Worm (Caenorhabditis elegans): Measurements from ENCODE around the gene snn-1.

snn-1 gene

ce11 chrIV:1834972-1835371 is 20.1 kb upstream of the snn-1 start (continued):
- TF ChIP-seq ztf-3 (GFP tag; optimal IDR thresholded peaks at IDR 0.05), result no peak
- TF ChIP-seq nhr-120 (GFP tag; IDR thresholded peaks at IDR 0.05), result no peak

- TF ChIP-seq chd-7 (tag; optimal IDR thresholded peaks at IDR 0.05), result no peak
- peak; percentile 28 for TF ChIP-seq nhr-80 (tag; optimal IDR thresholded peaks at IDR 0.05)
Observed at ce11 chrIV:1834242-1834641, 19.3 kb upstream of the snn-1 start, which contains the start of gene ccm-2. Gene ccm-2 (plus strand): TSS chrIV:1834628.

- TF ChIP-seq lir-1 (GFP tag; conservative IDR thresholded peaks at IDR 0.05) (no peak), xnd-1 (tag; optimal IDR thresholded peaks at IDR 0.05) (no peak)
Observed at ce11 chrIV:1833115-1833514, 18.2 kb upstream of the snn-1 start.

ce11 chrIV:1831174-1831573 is 16.3 kb upstream of the snn-1 start:
- peak; percentile 96 for TF ChIP-seq Y95B8A.8 (GFP tag; IDR thresholded peaks at IDR 0.05)
- peak; percentile 97 for TF ChIP-seq nfyb-1 (GFP tag; IDR thresholded peaks at IDR 0.05)
- TF ChIP-seq lag-1 (GFP tag; IDR thresholded peaks at IDR 0.05), result peak; percentile 99
- peak; percentile 98 for TF ChIP-seq sea-2 (GFP tag; IDR thresholded peaks at IDR 0.05)
- peak; percentile 99 for TF ChIP-seq ceh-58 (GFP tag; IDR thresholded peaks at IDR 0.05)
- peak; percentile 71 for TF ChIP-seq ceh-91 (GFP tag; IDR thresholded peaks at IDR 0.05)
- TF ChIP-seq ztf-25 (GFP tag; IDR thresholded peaks at IDR 0.05), result peak; percentile 98
- TF ChIP-seq C06A6.2 (GFP tag; conservative IDR thresholded peaks at IDR 0.05), result peak; percentile 61; the same call in 1 of the 2 replicates
- TF ChIP-seq madf-8 (GFP tag; conservative IDR thresholded peaks at IDR 0.05), result peak; percentile 43
- peak; percentile 83; the same call in 1 of the 2 replicates for TF ChIP-seq hsf-1 (GFP tag; IDR thresholded peaks at IDR 0.05)
- peak; percentile 96 for TF ChIP-seq madf-3 (GFP tag; IDR thresholded peaks at IDR 0.05)
- peak; percentile 91 for TF ChIP-seq attf-6 (GFP tag; IDR thresholded peaks at IDR 0.05)
- TF ChIP-seq aptf-3 (GFP tag; IDR thresholded peaks at IDR 0.05), result peak; percentile 100
- peak; percentile 98 for TF ChIP-seq egl-44 (GFP tag; IDR thresholded peaks at IDR 0.05)
- peak; percentile 85; the same call in 1 of the 2 replicates for TF ChIP-seq egl-18 (GFP tag; IDR thresholded peaks at IDR 0.05)
- TF ChIP-seq F39B2.1 (GFP tag; IDR thresholded peaks at IDR 0.05), result peak; percentile 97
- peak; percentile 67; the same call in 1 of the 2 replicates for TF ChIP-seq Y67H2A.10 (GFP tag; conservative IDR thresholded peaks at IDR 0.05)
- TF ChIP-seq ceh-100 (GFP tag; IDR thresholded peaks at IDR 0.05), result peak; percentile 85
- peak; percentile 91 for TF ChIP-seq pbrm-1 (GFP tag; IDR thresholded peaks at IDR 0.05)
- TF ChIP-seq F37B4.10 (GFP tag; IDR thresholded peaks at IDR 0.05), result peak; percentile 98; the same call in 1 of the 2 replicates
- peak; percentile 66; the same call in 1 of the 2 replicates for TF ChIP-seq Y79H2A.3 (GFP tag; conservative IDR thresholded peaks at IDR 0.05)
- TF ChIP-seq mcd-1 (GFP tag; IDR thresholded peaks at IDR 0.05), result peak; percentile 81
- peak; percentile 94 for TF ChIP-seq D2030.7 (GFP tag; IDR thresholded peaks at IDR 0.05)
- peak; percentile 77 for TF ChIP-seq dox-1 (GFP tag; IDR thresholded peaks at IDR 0.05)
- peak; percentile 77 for TF ChIP-seq madf-6 (GFP tag; IDR thresholded peaks at IDR 0.05)
- TF ChIP-seq ztf-28 (GFP tag; IDR thresholded peaks at IDR 0.05), result peak; percentile 97
- TF ChIP-seq attf-3 (GFP tag; conservative IDR thresholded peaks at IDR 0.05), result peak; percentile 78
- TF ChIP-seq aptf-2 (GFP tag; conservative IDR thresholded peaks at IDR 0.05), result peak; percentile 93
- peak; percentile 84 for TF ChIP-seq rcor-1 (GFP tag; IDR thresholded peaks at IDR 0.05)
- TF ChIP-seq Y53G8AR.9 (GFP tag; conservative IDR thresholded peaks at IDR 0.05), result peak; percentile 93
- peak; percentile 98 for TF ChIP-seq nhr-120 (GFP tag; IDR thresholded peaks at IDR 0.05)
- peak; percentile 99 for TF ChIP-seq bed-1 (GFP tag; IDR thresholded peaks at IDR 0.05)
- peak; percentile 90 for TF ChIP-seq K11D2.4 (GFP tag; IDR thresholded peaks at IDR 0.05)
- peak; percentile 99 for TF ChIP-seq lin-26 (GFP tag; IDR thresholded peaks at IDR 0.05)
- TF ChIP-seq ceh-40 (GFP tag; IDR thresholded peaks at IDR 0.05), result peak; percentile 92
- TF ChIP-seq zfh-2 (GFP tag; conservative IDR thresholded peaks at IDR 0.05), result peak; percentile 53
- TF ChIP-seq C17E4.6 (GFP tag; IDR thresholded peaks at IDR 0.05), result peak; percentile 90
- TF ChIP-seq cebp-2 (GFP tag; IDR thresholded peaks at IDR 0.05), result peak; percentile 99
- peak; percentile 94 for TF ChIP-seq hmg-20 (GFP tag; IDR thresholded peaks at IDR 0.05)
